Fruit fly (Drosophila melanogaster): ENCODE measurements around the gene CG5808.

The CG5808 gene

dm6 chr3R:24845148-24845547 is 28.3 kb upstream of the CG5808 start:
- TF ChIP-seq CG32121 (GFP tag; IDR thresholded peaks at IDR 0.05) (no peak), CG9948 (tag; optimal IDR thresholded peaks at IDR 0.05) (no peak), Ets98B (GFP tag; IDR thresholded peaks at IDR 0.05) (no peak), Pif1A (GFP tag; optimal IDR thresholded peaks at IDR 0.05) (no peak), CG12605 (GFP tag; IDR thresholded peaks at IDR 0.05) (no peak), fd96Ca (GFP tag; IDR thresholded peaks at IDR 0.05) (no peak), rn (GFP tag; IDR thresholded peaks at IDR 0.05) (no peak)

dm6 chr3R:24841635-24842034 is 24.8 kb upstream of the CG5808 start, which contains the start of gene Esp:
Esp (plus strand) TSS chr3R:24841935.
- no peak for TF ChIP-seq CG34367 (tag; optimal IDR thresholded peaks at IDR 0.05)
- no peak for TF ChIP-seq rn (GFP tag; IDR thresholded peaks at IDR 0.05)
- TF ChIP-seq CG15710 (tag; optimal IDR thresholded peaks at IDR 0.05): no peak
- no peak for TF ChIP-seq gl (tag; optimal IDR thresholded peaks at IDR 0.05)
- TF ChIP-seq CG13204 (GFP tag; optimal IDR thresholded peaks at IDR 0.05): no peak
- no peak for TF ChIP-seq EcR (GFP tag; optimal IDR thresholded peaks at IDR 0.05)
- TF ChIP-seq CG10348 (GFP tag; IDR thresholded peaks at IDR 0.05): no peak
- TF ChIP-seq fd96Ca (GFP tag; IDR thresholded peaks at IDR 0.05): no peak
- TF ChIP-seq Snoo (tag; optimal IDR thresholded peaks at IDR 0.05): no peak
- TF ChIP-seq CG14655 (GFP tag; optimal IDR thresholded peaks at IDR 0.05): no peak
- TF ChIP-seq Pif1A (GFP tag; optimal IDR thresholded peaks at IDR 0.05): no peak
- no peak for TF ChIP-seq CG12605 (GFP tag; IDR thresholded peaks at IDR 0.05)
- TF ChIP-seq CG9948 (tag; optimal IDR thresholded peaks at IDR 0.05): no peak
- no peak for TF ChIP-seq CG4496 (GFP tag; IDR thresholded peaks at IDR 0.05)
- no peak for TF ChIP-seq Pif1B (GFP tag; optimal IDR thresholded peaks at IDR 0.05)
- no peak for TF ChIP-seq D1 (tag; optimal IDR thresholded peaks at IDR 0.05)

dm6 chr3R:24841063-24841462 is 24.3 kb upstream of the CG5808 start, which contains the start of gene CG33658:
CG33658 (minus strand) TSS chr3R:24841163.
- TF ChIP-seq CG8159 (tag; optimal IDR thresholded peaks at IDR 0.05): no peak
- TF ChIP-seq CG12605 (GFP tag; IDR thresholded peaks at IDR 0.05): no peak
- TF ChIP-seq CG15710 (tag; optimal IDR thresholded peaks at IDR 0.05): no peak
- no peak for TF ChIP-seq CG14655 (GFP tag; optimal IDR thresholded peaks at IDR 0.05)
- TF ChIP-seq Ets98B (GFP tag; IDR thresholded peaks at IDR 0.05): no peak
- no peak for TF ChIP-seq CG10348 (GFP tag; IDR thresholded peaks at IDR 0.05)

- TF ChIP-seq rn (GFP tag; IDR thresholded peaks at IDR 0.05) (0 out of 2 replicates have a peak, but pooled peaks have one; percentile 13), CG32121 (GFP tag; IDR thresholded peaks at IDR 0.05) (no peak)
Measured at dm6 chr3R:24833652-24834051, 16.8 kb upstream of the CG5808 start, which contains the start of gene sosie. sosie (plus strand) TSS chr3R:24833952.

dm6 chr3R:24829887-24830351 is 13.1 kb upstream of the CG5808 start, which contains the start of the genes Kaz and CG43273:
Kaz (minus strand) TSS chr3R:24829959.
CG43273 (plus strand) TSS chr3R:24830301.
- TF ChIP-seq CG32121 (GFP tag; IDR thresholded peaks at IDR 0.05): peak; percentile 14; the same call in 1 of the 2 replicates
- TF ChIP-seq rn (GFP tag; IDR thresholded peaks at IDR 0.05): no peak
- TF ChIP-seq CG8301 (tag; optimal IDR thresholded peaks at IDR 0.05): no peak
- TF ChIP-seq CG13204 (GFP tag; optimal IDR thresholded peaks at IDR 0.05): no peak
- TF ChIP-seq CG14655 (GFP tag; optimal IDR thresholded peaks at IDR 0.05): no peak
- no peak for TF ChIP-seq Pif1B (GFP tag; optimal IDR thresholded peaks at IDR 0.05)
- TF ChIP-seq D1 (tag; optimal IDR thresholded peaks at IDR 0.05): no peak
- TF ChIP-seq CG12605 (GFP tag; IDR thresholded peaks at IDR 0.05): no peak
- TF ChIP-seq CG10348 (GFP tag; IDR thresholded peaks at IDR 0.05): no peak
- TF ChIP-seq CG4496 (GFP tag; IDR thresholded peaks at IDR 0.05): peak; percentile 52; the same call in 1 of the 3 replicates

- TF ChIP-seq rn (GFP tag; IDR thresholded peaks at IDR 0.05): no peak
Measured at dm6 chr3R:24828234-24828633, 11.4 kb upstream of the CG5808 start, which contains the start of gene RabX4. RabX4 (minus strand) TSS chr3R:24828409.

- TF ChIP-seq CG12605 (GFP tag; IDR thresholded peaks at IDR 0.05): no peak
- no peak for TF ChIP-seq Snoo (tag; optimal IDR thresholded peaks at IDR 0.05)
- no peak for TF ChIP-seq CG8159 (tag; optimal IDR thresholded peaks at IDR 0.05)
- TF ChIP-seq Ets98B (GFP tag; IDR thresholded peaks at IDR 0.05): no peak
- no peak for TF ChIP-seq CG9948 (tag; optimal IDR thresholded peaks at IDR 0.05)
- no peak for TF ChIP-seq rn (GFP tag; IDR thresholded peaks at IDR 0.05)
- no peak for TF ChIP-seq CG34367 (tag; optimal IDR thresholded peaks at IDR 0.05)
- no peak for TF ChIP-seq CG32121 (GFP tag; IDR thresholded peaks at IDR 0.05)
- TF ChIP-seq CG4496 (GFP tag; IDR thresholded peaks at IDR 0.05): no peak
- no peak for TF ChIP-seq EcR (GFP tag; optimal IDR thresholded peaks at IDR 0.05)
- no peak for TF ChIP-seq gl (tag; optimal IDR thresholded peaks at IDR 0.05)
- TF ChIP-seq CG14655 (GFP tag; optimal IDR thresholded peaks at IDR 0.05): no peak
- TF ChIP-seq D1 (tag; optimal IDR thresholded peaks at IDR 0.05): no peak
Measured at dm6 chr3R:24825548-24825947, 8.7 kb upstream of the CG5808 start, which contains the start of gene niki. niki (minus strand) TSS chr3R:24825648.

- no peak for TF ChIP-seq CG34367 (tag; optimal IDR thresholded peaks at IDR 0.05)
- TF ChIP-seq CG17806 (tag; optimal IDR thresholded peaks at IDR 0.05): no peak
- no peak for TF ChIP-seq CG12605 (GFP tag; IDR thresholded peaks at IDR 0.05)
- no peak for TF ChIP-seq CG10348 (GFP tag; IDR thresholded peaks at IDR 0.05)
- TF ChIP-seq fd96Ca (GFP tag; IDR thresholded peaks at IDR 0.05): no peak
- no peak for TF ChIP-seq rn (GFP tag; IDR thresholded peaks at IDR 0.05)
- TF ChIP-seq gl (tag; optimal IDR thresholded peaks at IDR 0.05): no peak
- TF ChIP-seq Pif1B (GFP tag; optimal IDR thresholded peaks at IDR 0.05): no peak
- TF ChIP-seq Snoo (tag; optimal IDR thresholded peaks at IDR 0.05): no peak
- TF ChIP-seq EcR (GFP tag; optimal IDR thresholded peaks at IDR 0.05): no peak
- TF ChIP-seq CG32121 (GFP tag; IDR thresholded peaks at IDR 0.05): no peak
- no peak for TF ChIP-seq CG8159 (tag; optimal IDR thresholded peaks at IDR 0.05)
- no peak for TF ChIP-seq CG13204 (GFP tag; optimal IDR thresholded peaks at IDR 0.05)
Measured at dm6 chr3R:24823061-24823460, 6.3 kb upstream of the CG5808 start.

All from whole organism, pupa.